Fruit fly (Drosophila melanogaster) whole organism, embryonic: ENCODE data around the gene CG32102.
A peak's percentile ranks its signal among the peaks of the same experiment; 100 is the strongest.

Source experiments
- Atf6 ChIP-seq: fragments of 200-800 bp; sonication (Bioruptor generic); IDR thresholded peaks from 2 replicates; pipeline ENCODE4 v1.3.6; 2022; ENCODE audit warnings: missing biosample characterization, missing genetic modification characterization
- CG10959 ChIP-seq: fragments of 200-800 bp; sonication (Bioruptor generic); IDR thresholded peaks from 2 replicates; pipeline ENCODE4 v1.3.6; 2022; ENCODE audit warnings: missing biosample characterization, missing genetic modification characterization
- CG12769 ChIP-seq: fragments of 200-800 bp; sonication (Bioruptor generic); optimal IDR thresholded peaks from 2 replicates; lab custom pipeline; 2019; ENCODE audit warnings: missing biosample characterization, mild to moderate bottlenecking, missing genetic modification characterization, moderate library complexity
- CG13424 ChIP-seq: fragments of 200-800 bp; sonication (Bioruptor generic); optimal IDR thresholded peaks from 2 replicates; lab custom pipeline; 2019; ENCODE audit warnings: missing biosample characterization, mild to moderate bottlenecking, missing genetic modification characterization, moderate library complexity
- CG17186 ChIP-seq: fragments of 200-800 bp; sonication (Bioruptor generic); optimal IDR thresholded peaks from 3 replicates; lab custom pipeline; 2017; ENCODE audit warnings: missing biosample characterization, missing genetic modification reagents, missing genetic modification characterization
- CG17802 ChIP-seq: fragments of 200-800 bp; sonication (Bioruptor generic); optimal IDR thresholded peaks from 2 replicates; lab custom pipeline; 2018; ENCODE audit warnings: missing biosample characterization, mild to moderate bottlenecking, missing genetic modification characterization, moderate library complexity
- CG17912 ChIP-seq: fragments of 200-800 bp; sonication (Bioruptor generic); optimal IDR thresholded peaks from 2 replicates; lab custom pipeline; 2018; ENCODE audit warnings: missing biosample characterization, mild to moderate bottlenecking, missing genetic modification characterization
- CG18599 ChIP-seq: fragments of 200-800 bp; sonication (Bioruptor generic); optimal IDR thresholded peaks from 3 replicates; lab custom pipeline; 2017; ENCODE audit warnings: missing biosample characterization, missing genetic modification characterization, mild to moderate bottlenecking, moderate library complexity, missing genetic modification reagents
- CG2889 ChIP-seq: fragments of 200-800 bp; sonication (Bioruptor generic); IDR thresholded peaks from 3 replicates; pipeline ENCODE4 v1.3.6; 2022; ENCODE audit warnings: missing biosample characterization, missing genetic modification characterization
- CG30431 ChIP-seq: fragments of 200-800 bp; sonication (Bioruptor generic); optimal IDR thresholded peaks from 2 replicates; lab custom pipeline; 2017; ENCODE audit warnings: missing biosample characterization, missing genetic modification characterization
- CG3281 ChIP-seq: fragments of 200-800 bp; sonication (Bioruptor generic); optimal IDR thresholded peaks from 3 replicates; lab custom pipeline; 2017; ENCODE audit warnings: missing biosample characterization, mild to moderate bottlenecking, missing genetic modification characterization
- CG33213 ChIP-seq: fragments of 200-800 bp; sonication (Bioruptor generic); optimal IDR thresholded peaks from 3 replicates; lab custom pipeline; 2016; ENCODE audit warnings: missing biosample characterization, missing genetic modification characterization
- CG33557 ChIP-seq: fragments of 200-800 bp; sonication (Bioruptor generic); optimal IDR thresholded peaks from 2 replicates; lab custom pipeline; 2019; ENCODE audit warnings: missing biosample characterization, mild to moderate bottlenecking, missing genetic modification characterization, moderate library complexity
- CG3838 ChIP-seq: fragments of 200-800 bp; sonication (Bioruptor generic); optimal IDR thresholded peaks from 3 replicates; lab custom pipeline; 2016; ENCODE audit warnings: missing biosample characterization, missing genetic modification characterization
- CG5180 ChIP-seq: fragments of 200-800 bp; sonication (Bioruptor generic); optimal IDR thresholded peaks from 3 replicates; lab custom pipeline; 2017; ENCODE audit warnings: missing biosample characterization, missing genetic modification characterization, mild to moderate bottlenecking, moderate library complexity, missing genetic modification reagents
- CG6689 ChIP-seq: fragments of 200-800 bp; sonication (Bioruptor generic); IDR thresholded peaks from 2 replicates; pipeline ENCODE4 v1.3.6; 2022; ENCODE audit warnings: missing biosample characterization, missing genetic modification characterization
- CG7372 ChIP-seq: fragments of 200-800 bp; sonication (Bioruptor generic); IDR thresholded peaks from 2 replicates; pipeline ENCODE4 v1.3.6; 2022; ENCODE audit warnings: missing biosample characterization, missing genetic modification characterization
- CG7556 ChIP-seq: fragments of 200-800 bp; sonication (Bioruptor generic); optimal IDR thresholded peaks from 2 replicates; lab custom pipeline; 2017; ENCODE audit warnings: missing biosample characterization, mild to moderate bottlenecking, missing genetic modification characterization
- CG7745 ChIP-seq: fragments of 200-800 bp; sonication (Bioruptor generic); optimal IDR thresholded peaks from 2 replicates; lab custom pipeline; 2018; ENCODE audit warnings: missing biosample characterization, mild to moderate bottlenecking, missing genetic modification characterization, moderate library complexity
- CG8478 ChIP-seq: fragments of >200 bp; optimal IDR thresholded peaks from 2 replicates; lab custom pipeline; 2018
- CrebB ChIP-seq: fragments of 200-800 bp; sonication (Bioruptor generic); optimal IDR thresholded peaks from 3 replicates; lab custom pipeline; 2018; ENCODE audit warnings: missing biosample characterization, mild to moderate bottlenecking, missing genetic modification characterization
- Dip3 ChIP-seq: fragments of 200-800 bp; sonication (Bioruptor generic); optimal IDR thresholded peaks from 3 replicates; lab custom pipeline; 2016; ENCODE audit warnings: missing biosample characterization, missing genetic modification characterization
- E2f1 ChIP-seq: fragments of 200-800 bp; sonication (Bioruptor generic); IDR thresholded peaks from 2 replicates; pipeline ENCODE4 v1.3.6; 2022; ENCODE audit warnings: missing biosample characterization, missing genetic modification characterization
- ERR ChIP-seq: fragments of 200-800 bp; sonication (Bioruptor generic); optimal IDR thresholded peaks from 2 replicates; lab custom pipeline; 2016; ENCODE audit warnings: missing biosample characterization, missing genetic modification characterization
- Elba2 ChIP-seq: fragments of 200-800 bp; sonication (Bioruptor generic); optimal IDR thresholded peaks from 3 replicates; lab custom pipeline; 2016; ENCODE audit warnings: missing biosample characterization, missing genetic modification characterization
- Hand ChIP-seq: fragments of 200-800 bp; sonication (Bioruptor generic); optimal IDR thresholded peaks from 2 replicates; lab custom pipeline; 2017; ENCODE audit warnings: mild to moderate bottlenecking, missing biosample characterization, missing genetic modification reagents, missing genetic modification characterization
- HmgD ChIP-seq: fragments of 200-800 bp; sonication (Bioruptor generic); optimal IDR thresholded peaks from 3 replicates; lab custom pipeline; 2016; ENCODE audit warnings: missing biosample characterization, missing genetic modification characterization
- Max ChIP-seq: fragments of 200-800 bp; sonication (Bioruptor generic); optimal IDR thresholded peaks from 2 replicates; lab custom pipeline; 2016; ENCODE audit warnings: missing biosample characterization, mild to moderate bottlenecking, missing genetic modification characterization
- Nf-YB ChIP-seq: fragments of 200-800 bp; sonication (Bioruptor generic); optimal IDR thresholded peaks from 3 replicates; lab custom pipeline; 2019; ENCODE audit warnings: missing biosample characterization, mild to moderate bottlenecking, missing genetic modification characterization, moderate library complexity
- PHDP ChIP-seq: fragments of 200-800 bp; sonication (Bioruptor generic); optimal IDR thresholded peaks from 3 replicates; lab custom pipeline; 2018; ENCODE audit warnings: missing biosample characterization, mild to moderate bottlenecking, missing genetic modification characterization, moderate library complexity
- Rfx ChIP-seq: fragments of 200-800 bp; sonication (Bioruptor generic); IDR thresholded peaks from 2 replicates; pipeline ENCODE4 v1.3.6; 2022; ENCODE audit warnings: missing biosample characterization, missing genetic modification characterization
- Rx ChIP-seq: fragments of 200-800 bp; sonication (Bioruptor generic); IDR thresholded peaks from 2 replicates; pipeline ENCODE4 v1.3.6; 2022; ENCODE audit warnings: missing biosample characterization, missing genetic modification characterization
- Sin3A ChIP-seq: fragments of >200 bp; optimal IDR thresholded peaks from 2 replicates; lab custom pipeline; 2018
- Sox102F ChIP-seq: fragments of 200-800 bp; sonication (Bioruptor generic); optimal IDR thresholded peaks from 2 replicates; lab custom pipeline; 2018; ENCODE audit warnings: missing biosample characterization, mild to moderate bottlenecking, missing genetic modification characterization, moderate library complexity
- Sry-β ChIP-seq: fragments of 200-800 bp; sonication (Bioruptor generic); optimal IDR thresholded peaks from 2 replicates; lab custom pipeline; 2018; ENCODE audit warnings: missing biosample characterization, mild to moderate bottlenecking, missing genetic modification characterization, moderate library complexity
- bbx ChIP-seq: fragments of 200-800 bp; sonication (Bioruptor generic); IDR thresholded peaks from 2 replicates; pipeline ENCODE4 v1.3.6; 2022; ENCODE audit warnings: missing biosample characterization, missing genetic modification characterization; ENCODE audit not compliant: partially characterized antibody
- bowl ChIP-seq: fragments of 200-800 bp; sonication (Bioruptor generic); IDR thresholded peaks from 2 replicates; pipeline ENCODE4 v1.3.6; 2022; ENCODE audit warnings: missing biosample characterization, missing genetic modification characterization
- chinmo ChIP-seq: fragments of 200-800 bp; sonication (Bioruptor generic); IDR thresholded peaks from 4 replicates; pipeline ENCODE4 v1.3.6; 2022; ENCODE audit warnings: missing biosample characterization, missing genetic modification characterization; ENCODE audit not compliant: partially characterized antibody
- chm ChIP-seq: fragments of 200-800 bp; sonication (Bioruptor generic); IDR thresholded peaks from 2 replicates; pipeline ENCODE4 v1.3.6; 2022; ENCODE audit warnings: missing biosample characterization, missing genetic modification characterization
- croc ChIP-seq: fragments of 200-800 bp; sonication (Bioruptor generic); conservative IDR thresholded peaks from 3 replicates; pipeline ENCODE4 v1.3.6; 2022; ENCODE audit warnings: missing biosample characterization, missing genetic modification characterization
- da ChIP-seq: fragments of 200-800 bp; sonication (Bioruptor generic); optimal IDR thresholded peaks from 2 replicates; lab custom pipeline; 2016; ENCODE audit warnings: missing biosample characterization, missing genetic modification characterization
- dm ChIP-seq: fragments of 200-800 bp; sonication (Bioruptor generic); optimal IDR thresholded peaks from 3 replicates; lab custom pipeline; 2016; ENCODE audit warnings: missing biosample characterization, missing genetic modification characterization
- dpn ChIP-seq, 2 experiments: fragments of 200-800 bp; sonication (Bioruptor generic); optimal IDR thresholded peaks; 3 replicates each; lab custom pipeline; 2016; ENCODE audit warnings: missing biosample characterization in 2 of 2, missing genetic modification characterization in 2 of 2
- eyg ChIP-seq: fragments of 200-800 bp; sonication (Bioruptor generic); optimal IDR thresholded peaks from 3 replicates; lab custom pipeline; 2016; ENCODE audit warnings: missing biosample characterization, missing genetic modification characterization
- hbn ChIP-seq: fragments of 200-800 bp; sonication (Bioruptor generic); IDR thresholded peaks from 2 replicates; pipeline ENCODE4 v1.3.6; 2022; ENCODE audit warnings: missing biosample characterization, missing genetic modification characterization; ENCODE audit not compliant: partially characterized antibody
- hth ChIP-seq: fragments of >200 bp; optimal IDR thresholded peaks from 2 replicates; lab custom pipeline; 2017; ENCODE audit warnings: inconsistent platforms
- otp ChIP-seq: fragments of 200-800 bp; sonication (Bioruptor generic); IDR thresholded peaks from 3 replicates; pipeline ENCODE4, ENCODE4 v1.3.6; 2022; ENCODE audit warnings: missing biosample characterization, missing genetic modification characterization
- tna ChIP-seq: fragments of 200-800 bp; sonication (Bioruptor generic); IDR thresholded peaks from 2 replicates; pipeline ENCODE4 v1.3.6; 2022; ENCODE audit warnings: missing biosample characterization, missing genetic modification characterization; ENCODE audit not compliant: partially characterized antibody
- unc-4 ChIP-seq: fragments of 200-800 bp; sonication (Bioruptor generic); IDR thresholded peaks from 2 replicates; pipeline ENCODE4 v1.3.6; 2022; ENCODE audit warnings: missing biosample characterization, missing genetic modification characterization; ENCODE audit not compliant: partially characterized antibody
- vfl ChIP-seq: fragments of 200-800 bp; sonication (Bioruptor generic); optimal IDR thresholded peaks from 2 replicates; lab custom pipeline; 2016; ENCODE audit warnings: missing biosample characterization, missing genetic modification characterization

The CG32102 gene

DNA sequence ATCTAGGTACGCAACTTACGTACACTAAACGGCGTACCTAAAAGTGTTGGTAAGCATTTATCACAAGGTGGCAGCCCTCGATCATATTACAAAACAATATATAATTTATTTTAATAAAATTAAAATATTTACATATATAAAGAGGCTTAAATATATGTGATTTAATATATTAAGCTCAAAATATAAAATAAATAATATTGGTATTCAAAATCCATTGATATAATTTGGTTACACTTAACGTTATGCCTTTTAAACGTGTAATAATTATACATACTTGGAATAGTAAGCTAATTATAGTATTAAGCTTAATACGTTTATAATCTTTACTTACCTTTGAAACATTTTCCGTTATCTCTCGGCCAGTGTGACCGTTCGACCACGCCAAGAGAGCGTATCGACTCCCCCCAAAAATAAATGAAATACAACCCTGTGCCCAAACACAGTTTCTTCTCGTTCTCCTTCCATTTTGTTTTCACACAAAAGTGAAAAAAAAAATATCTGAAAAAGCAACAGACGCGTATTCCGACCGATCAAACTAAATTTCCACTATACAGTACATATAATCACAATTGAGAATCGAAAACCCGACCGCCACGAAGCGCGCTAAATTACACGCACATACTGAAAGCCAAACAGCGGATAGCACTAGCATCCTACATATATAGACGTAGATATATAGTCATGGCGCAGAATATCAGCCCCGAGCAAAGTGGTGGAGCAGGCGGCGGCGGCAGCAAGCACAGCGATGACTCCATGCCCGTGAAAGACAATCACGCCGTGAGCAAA is 34.5 kb upstream of the CG32102 start, which contains the start of the genes CG10646 and vih (continued):
- no peak for TF ChIP-seq Sin3A (lab: Kevin White, UChicago)
- no peak for TF ChIP-seq Sox102F (GFP tag; lab: Kevin White, UChicago)
- no peak for TF ChIP-seq CG7372 (GFP tag; lab: Robert Waterston, UW)
- TF ChIP-seq CG7745 (tag; lab: Kevin White, UChicago): no peak
- no peak for TF ChIP-seq CG17186 (GFP tag; lab: Kevin White, UChicago)
- no peak for TF ChIP-seq CG30431 (GFP tag; lab: Kevin White, UChicago)
- peak; percentile 31 to 43 for TF ChIP-seq dpn (GFP tag; optimal IDR thresholded peaks at IDR 0.05; lab: Kevin White, UChicago)
- no peak for TF ChIP-seq Atf6 (GFP tag; lab: Robert Waterston, UW)
- TF ChIP-seq CG6689 (GFP tag; lab: Robert Waterston, UW): peak; percentile 35; the same call in 1 of the 2 replicates
- no peak for TF ChIP-seq tna
- no peak for TF ChIP-seq bowl (GFP tag; lab: Robert Waterston, UW)
- TF ChIP-seq E2f1 (GFP tag; lab: Robert Waterston, UW): 0 out of 2 replicates have a peak, but pooled peaks have one; percentile 23
- TF ChIP-seq CG12769 (tag; lab: Kevin White, UChicago): no peak
- TF ChIP-seq CG8478: no peak

dm6 chr3L:12501249-12501648 is 31.7 kb upstream of the CG32102 start, which contains the start of the genes CG10638 and CG10681:
TSS of gene CG10638 (minus strand) at chr3L:12501311.
TSS of gene CG10681 (plus strand) at chr3L:12501513.
- peak; percentile 1 for TF ChIP-seq CrebB (tag; lab: Kevin White, UChicago)
- peak; percentile 21; the same call in 1 of the 2 replicates for TF ChIP-seq Rfx (GFP tag; lab: Robert Waterston, UW)
- no peak for TF ChIP-seq otp (GFP tag; lab: Robert Waterston, UW)
- TF ChIP-seq CG33213 (GFP tag; lab: Kevin White, UChicago): no peak
- TF ChIP-seq CG33557: no peak
- TF ChIP-seq eyg (GFP tag; lab: Kevin White, UChicago): no peak
- no peak for TF ChIP-seq CG17912
- TF ChIP-seq CG17802 (tag; lab: Kevin White, UChicago): no peak
- no peak for TF ChIP-seq croc (GFP tag; lab: Robert Waterston, UW)
- peak; percentile 65 for TF ChIP-seq Max (GFP tag; lab: Kevin White, UChicago)
- peak; percentile 23 for TF ChIP-seq CG3281 (GFP tag; lab: Kevin White, UChicago)
- TF ChIP-seq CG5180 (GFP tag; lab: Kevin White, UChicago): no peak
- TF ChIP-seq Rx (GFP tag; lab: Robert Waterston, UW): no peak
- TF ChIP-seq Dip3 (GFP tag; lab: Kevin White, UChicago): no peak
- TF ChIP-seq chm: no peak
- no peak for TF ChIP-seq unc-4 (GFP tag; lab: Robert Waterston, UW)
- no peak for TF ChIP-seq hbn
- no peak for TF ChIP-seq da
- TF ChIP-seq CG3838: no peak
- TF ChIP-seq CG18599: no peak
- no peak for TF ChIP-seq HmgD (GFP tag; lab: Kevin White, UChicago)
- TF ChIP-seq hth (lab: Kevin White, UChicago): no peak
- TF ChIP-seq CG7556 (GFP tag; lab: Kevin White, UChicago): peak; percentile 17
- no peak for TF ChIP-seq ERR (GFP tag; lab: Kevin White, UChicago)
- TF ChIP-seq Nf-YB (GFP tag; lab: Kevin White, UChicago): no peak
- TF ChIP-seq Elba2 (GFP tag; lab: Kevin White, UChicago): no peak
- no peak for TF ChIP-seq Sry-β
- TF ChIP-seq CG10959 (GFP tag; lab: Robert Waterston, UW): no peak
- TF ChIP-seq CG2889 (GFP tag; lab: Robert Waterston, UW): no peak
- peak; percentile 5 for TF ChIP-seq vfl
- no peak for TF ChIP-seq bbx (GFP tag; lab: Robert Waterston, UW)
- no peak for TF ChIP-seq dm (GFP tag; lab: Kevin White, UChicago)
- TF ChIP-seq PHDP (tag; lab: Kevin White, UChicago): peak; percentile 65
- TF ChIP-seq CG13424 (tag; lab: Kevin White, UChicago): peak; percentile 42
- TF ChIP-seq Hand: no peak
- TF ChIP-seq chinmo (GFP tag; lab: Robert Waterston, UW): no peak
